Worm (Caenorhabditis elegans) whole organism, L2 larva: ENCODE measurements around the gene R07E5.4.

ENCODE experiments used
- aly-2 ChIP-seq: fragments of 150-350 bp; optimal IDR thresholded peaks from 2 replicates; lab custom pipeline; 2014; ENCODE audit warnings: missing biosample characterization, missing genetic modification characterization
- ztf-4 ChIP-seq: fragments of 150-350 bp; optimal IDR thresholded peaks from 2 replicates; lab custom pipeline; 2014; ENCODE audit warnings: missing biosample characterization, missing genetic modification characterization

DNA sequence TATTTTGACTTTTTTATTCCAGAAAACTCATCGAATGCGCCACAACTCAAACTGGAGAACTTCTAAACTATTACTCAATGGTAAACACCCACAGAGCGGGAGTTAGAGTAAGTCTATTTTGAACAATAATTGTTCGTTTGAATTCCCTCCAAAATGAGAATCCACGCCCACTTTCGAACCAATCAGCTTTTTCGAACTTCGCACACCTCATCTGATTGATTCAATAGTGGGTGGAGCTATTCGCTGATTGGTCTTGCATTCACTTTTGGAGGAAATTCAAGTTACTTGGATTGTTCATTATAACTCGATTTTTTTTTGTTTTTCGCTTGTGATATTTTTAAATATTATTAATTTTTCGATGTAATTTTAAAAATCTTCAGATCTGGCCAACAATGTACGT is 1.3 kb downstream of the R07E5.4 start:
- no peak for TF ChIP-seq aly-2
- no peak for TF ChIP-seq ztf-4
